Worm (Caenorhabditis elegans): ENCODE results near the gene lgc-18.

DNA sequence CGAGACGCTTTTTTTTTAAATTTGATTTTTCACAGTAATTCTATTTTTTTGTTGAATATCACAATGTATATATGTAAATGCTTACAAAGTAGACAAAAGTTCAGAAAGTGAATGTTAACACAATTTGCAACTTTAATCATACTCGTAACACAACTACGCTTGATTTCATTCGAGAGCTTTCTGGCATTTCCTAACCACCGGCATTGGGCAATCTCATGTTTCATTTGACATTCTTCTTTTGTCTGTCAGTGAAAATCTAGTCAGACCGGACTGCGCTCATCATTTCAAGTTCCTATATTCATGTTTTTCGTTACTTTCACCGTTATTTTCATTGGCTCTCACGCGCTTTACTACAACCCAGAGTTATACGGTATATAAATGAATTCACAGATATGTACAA lies 14.2 kb upstream of the lgc-18 start, which contains the start of gene lgc-14:
- TF ChIP-seq ceh-82 (tag; optimal IDR thresholded peaks at IDR 0.05): no peak
- no peak for TF ChIP-seq ama-1 (optimal IDR thresholded peaks at IDR 0.05)
- TF ChIP-seq unc-39 (tag; optimal IDR thresholded peaks at IDR 0.05): no peak
- no peak for TF ChIP-seq ztf-11 (tag; optimal IDR thresholded peaks at IDR 0.05)
- no peak for TF ChIP-seq nhr-25 (tag; optimal IDR thresholded peaks at IDR 0.05)
- TF ChIP-seq crh-2 (tag; optimal IDR thresholded peaks at IDR 0.05): no peak
- no peak for TF ChIP-seq nhr-77 (tag; optimal IDR thresholded peaks at IDR 0.05)
- TF ChIP-seq zag-1 (tag; optimal IDR thresholded peaks at IDR 0.05): no peak
- TF ChIP-seq lsy-2 (tag; optimal IDR thresholded peaks at IDR 0.05): no peak
- no peak for TF ChIP-seq nhr-23 (tag; optimal IDR thresholded peaks at IDR 0.05)
- TF ChIP-seq R02D3.7 (tag; optimal IDR thresholded peaks at IDR 0.05): no peak
- TF ChIP-seq nhr-11 (tag; optimal IDR thresholded peaks at IDR 0.05): no peak

Measured in whole organism, L2 larva.